Fruit fly (Drosophila melanogaster) whole organism, embryonic: ENCODE results near the gene CG15473.
A peak's percentile ranks its signal among the peaks of the same experiment; 100 is the strongest.

Source experiments
- B-H1 ChIP-seq: fragments of 200-800 bp; sonication (Bioruptor generic); IDR thresholded peaks from 3 replicates; pipeline ENCODE4 v1.3.6; 2022; ENCODE audit warnings: missing biosample characterization, missing genetic modification characterization
- B-H2 ChIP-seq: fragments of 200-800 bp; sonication (Bioruptor generic); optimal IDR thresholded peaks from 2 replicates; lab custom pipeline; 2018; ENCODE audit warnings: missing biosample characterization, mild to moderate bottlenecking, missing genetic modification characterization
- CG12659 ChIP-seq: fragments of 200-800 bp; sonication (Bioruptor generic); optimal IDR thresholded peaks from 3 replicates; lab custom pipeline; 2017; ENCODE audit warnings: mild to moderate bottlenecking, missing biosample characterization, missing genetic modification reagents, missing genetic modification characterization
- CG13424 ChIP-seq: fragments of 200-800 bp; sonication (Bioruptor generic); optimal IDR thresholded peaks from 2 replicates; lab custom pipeline; 2019; ENCODE audit warnings: missing biosample characterization, mild to moderate bottlenecking, missing genetic modification characterization, moderate library complexity
- CG15514 ChIP-seq: fragments of 200-800 bp; sonication (Bioruptor generic); optimal IDR thresholded peaks from 3 replicates; lab custom pipeline; 2017; ENCODE audit warnings: missing biosample characterization, missing genetic modification characterization, mild to moderate bottlenecking, moderate library complexity, missing genetic modification reagents
- CG1602 ChIP-seq: fragments of 200-800 bp; sonication (Bioruptor generic); optimal IDR thresholded peaks from 3 replicates; lab custom pipeline; 2016; ENCODE audit warnings: missing biosample characterization, missing genetic modification characterization
- CG16813 ChIP-seq: fragments of 200-800 bp; sonication (Bioruptor generic); IDR thresholded peaks from 3 replicates; pipeline ENCODE4 v1.3.6; 2022; ENCODE audit warnings: missing biosample characterization, missing genetic modification characterization; ENCODE audit not compliant: partially characterized antibody
- CG17568 ChIP-seq: fragments of 200-800 bp; sonication (Bioruptor generic); optimal IDR thresholded peaks from 2 replicates; lab custom pipeline; 2018; ENCODE audit warnings: missing biosample characterization, mild to moderate bottlenecking, missing genetic modification characterization, moderate library complexity
- CG30403 ChIP-seq: fragments of 200-800 bp; sonication (Bioruptor generic); optimal IDR thresholded peaks from 3 replicates; lab custom pipeline; 2016; ENCODE audit warnings: missing biosample characterization, missing genetic modification characterization
- CG3407 ChIP-seq: fragments of 200-800 bp; sonication (Bioruptor generic); optimal IDR thresholded peaks from 2 replicates; lab custom pipeline; 2018; ENCODE audit warnings: missing biosample characterization, mild to moderate bottlenecking, missing genetic modification characterization
- CG3847 ChIP-seq: fragments of 200-800 bp; sonication (Bioruptor generic); IDR thresholded peaks from 2 replicates; pipeline ENCODE4 v1.3.6; 2022; ENCODE audit warnings: missing biosample characterization, missing genetic modification characterization
- CG5180 ChIP-seq: fragments of 200-800 bp; sonication (Bioruptor generic); optimal IDR thresholded peaks from 3 replicates; lab custom pipeline; 2017; ENCODE audit warnings: missing biosample characterization, missing genetic modification characterization, mild to moderate bottlenecking, moderate library complexity, missing genetic modification reagents
- CG5953 ChIP-seq: fragments of 200-800 bp; sonication (Bioruptor generic); IDR thresholded peaks from 2 replicates; pipeline ENCODE4 v1.3.6; 2022; ENCODE audit warnings: missing biosample characterization, missing genetic modification characterization
- CG6272 ChIP-seq: fragments of 200-800 bp; sonication (Bioruptor generic); IDR thresholded peaks from 2 replicates; pipeline ENCODE4 v1.3.6; 2022; ENCODE audit warnings: missing biosample characterization, missing genetic modification characterization
- CG8359 ChIP-seq: fragments of 200-800 bp; sonication (Bioruptor generic); optimal IDR thresholded peaks from 2 replicates; lab custom pipeline; 2017; ENCODE audit warnings: missing biosample characterization, mild to moderate bottlenecking, missing genetic modification characterization, borderline replicate concordance
- Dad ChIP-seq: fragments of 200-800 bp; sonication (Bioruptor generic); optimal IDR thresholded peaks from 3 replicates; lab custom pipeline; 2016; ENCODE audit warnings: missing biosample characterization, missing genetic modification characterization
- Fer3 ChIP-seq: fragments of 200-800 bp; sonication (Bioruptor generic); optimal IDR thresholded peaks from 2 replicates; lab custom pipeline; 2018; ENCODE audit warnings: missing biosample characterization, mild to moderate bottlenecking, missing genetic modification characterization, moderate library complexity
- Hmr ChIP-seq: fragments of 200-800 bp; sonication (Bioruptor generic); optimal IDR thresholded peaks from 3 replicates; lab custom pipeline; 2017; ENCODE audit warnings: mild to moderate bottlenecking, missing biosample characterization, missing genetic modification reagents, missing genetic modification characterization
- Kr ChIP-seq: fragments of 200-800 bp; sonication (Bioruptor generic); optimal IDR thresholded peaks from 2 replicates; lab custom pipeline; 2017; ENCODE audit warnings: missing biosample characterization, mild to moderate bottlenecking, missing genetic modification characterization
- Max ChIP-seq: fragments of 200-800 bp; sonication (Bioruptor generic); optimal IDR thresholded peaks from 2 replicates; lab custom pipeline; 2016; ENCODE audit warnings: missing biosample characterization, mild to moderate bottlenecking, missing genetic modification characterization
- Myb ChIP-seq: fragments of 200-800 bp; sonication (Bioruptor generic); optimal IDR thresholded peaks from 2 replicates; lab custom pipeline; 2016; ENCODE audit warnings: missing biosample characterization, missing genetic modification characterization
- NFAT ChIP-seq: fragments of 200-800 bp; sonication (Bioruptor generic); IDR thresholded peaks from 2 replicates; pipeline ENCODE4 v1.3.6; 2022; ENCODE audit warnings: missing biosample characterization, missing genetic modification characterization
- Nf-YA ChIP-seq: fragments of 200-800 bp; sonication (Bioruptor generic); IDR thresholded peaks from 2 replicates; pipeline ENCODE4 v1.3.6; 2022; ENCODE audit warnings: missing biosample characterization, missing genetic modification characterization
- Nf-YB ChIP-seq: fragments of 200-800 bp; sonication (Bioruptor generic); optimal IDR thresholded peaks from 3 replicates; lab custom pipeline; 2019; ENCODE audit warnings: missing biosample characterization, mild to moderate bottlenecking, missing genetic modification characterization, moderate library complexity
- Ptx1 ChIP-seq: fragments of 200-800 bp; sonication (Bioruptor generic); IDR thresholded peaks from 2 replicates; pipeline ENCODE4 v1.3.6; 2022; ENCODE audit warnings: missing biosample characterization, missing genetic modification characterization
- Xrp1 ChIP-seq: fragments of 200-800 bp; sonication (Bioruptor generic); IDR thresholded peaks from 2 replicates; pipeline ENCODE4 v1.3.6; 2022; ENCODE audit warnings: missing biosample characterization, missing genetic modification characterization
- ato ChIP-seq: fragments of 200-800 bp; sonication (Bioruptor generic); IDR thresholded peaks from 2 replicates; pipeline ENCODE4 v1.3.6; 2022; ENCODE audit warnings: missing biosample characterization, missing genetic modification characterization; ENCODE audit not compliant: partially characterized antibody
- cato ChIP-seq: fragments of 200-800 bp; sonication (Bioruptor generic); optimal IDR thresholded peaks from 2 replicates; lab custom pipeline; 2016; ENCODE audit warnings: missing biosample characterization, missing genetic modification characterization, borderline replicate concordance
- cg ChIP-seq: fragments of 200-800 bp; sonication (Bioruptor generic); optimal IDR thresholded peaks from 3 replicates; lab custom pipeline; 2019; ENCODE audit warnings: missing biosample characterization, mild to moderate bottlenecking, missing genetic modification characterization, moderate library complexity
- emc ChIP-seq: fragments of 200-800 bp; sonication (Bioruptor generic); optimal IDR thresholded peaks from 2 replicates; lab custom pipeline; 2016; ENCODE audit warnings: missing biosample characterization, missing genetic modification characterization
- ems ChIP-seq: fragments of 200-800 bp; sonication (Bioruptor generic); optimal IDR thresholded peaks from 3 replicates; lab custom pipeline; 2016; ENCODE audit warnings: missing biosample characterization, missing genetic modification characterization
- esg ChIP-seq: fragments of 200-800 bp; sonication (Bioruptor generic); conservative IDR thresholded peaks from 2 replicates; pipeline ENCODE4 v1.3.6; 2022; ENCODE audit warnings: missing biosample characterization, missing genetic modification characterization
- exex ChIP-seq: fragments of 200-800 bp; sonication (Bioruptor generic); optimal IDR thresholded peaks from 4 replicates; lab custom pipeline; 2018; ENCODE audit warnings: missing biosample characterization, mild to moderate bottlenecking, missing genetic modification characterization, moderate library complexity
- fd3F ChIP-seq: fragments of 200-800 bp; sonication (Bioruptor generic); optimal IDR thresholded peaks from 2 replicates; lab custom pipeline; 2018; ENCODE audit warnings: missing biosample characterization, mild to moderate bottlenecking, missing genetic modification characterization, moderate library complexity
- gce ChIP-seq: fragments of 200-800 bp; sonication (Bioruptor generic); IDR thresholded peaks from 3 replicates; pipeline ENCODE4 v1.3.6; 2022; ENCODE audit warnings: missing biosample characterization, missing genetic modification characterization
- hb ChIP-seq: fragments of 200-800 bp; sonication (Bioruptor generic); IDR thresholded peaks from 3 replicates; pipeline ENCODE4 v1.3.6; 2022; ENCODE audit warnings: missing biosample characterization, missing genetic modification characterization; ENCODE audit not compliant: partially characterized antibody
- ind ChIP-seq: fragments of 200-800 bp; sonication (Bioruptor generic); optimal IDR thresholded peaks from 3 replicates; lab custom pipeline; 2016; ENCODE audit warnings: missing biosample characterization, missing genetic modification characterization
- insv ChIP-seq, 2 experiments: fragments of 200-800 bp; sonication (Bioruptor generic); optimal IDR thresholded peaks; 3 replicates each; lab custom pipeline; 2016 to 2018; ENCODE audit warnings: missing biosample characterization in 2 of 2, missing genetic modification characterization in 2 of 2
- lilli ChIP-seq: fragments of 200-800 bp; sonication (Bioruptor generic); optimal IDR thresholded peaks from 3 replicates; lab custom pipeline; 2016; ENCODE audit warnings: missing biosample characterization, missing genetic modification characterization
- org-1 ChIP-seq: fragments of 200-800 bp; sonication (Bioruptor generic); optimal IDR thresholded peaks from 2 replicates; lab custom pipeline; 2017; ENCODE audit warnings: missing biosample characterization, missing genetic modification characterization
- peb ChIP-seq: fragments of 200-800 bp; sonication (Bioruptor generic); IDR thresholded peaks from 2 replicates; pipeline ENCODE4 v1.3.6; 2022; ENCODE audit warnings: missing biosample characterization, missing genetic modification characterization
- pho ChIP-seq: fragments of 200-800 bp; sonication (Bioruptor generic); optimal IDR thresholded peaks from 2 replicates; lab custom pipeline; 2016; ENCODE audit warnings: missing biosample characterization, missing genetic modification characterization
- ro ChIP-seq: fragments of 200-800 bp; sonication (Bioruptor generic); IDR thresholded peaks from 2 replicates; pipeline ENCODE4 v1.3.6; 2022; ENCODE audit warnings: missing biosample characterization, missing genetic modification characterization
- row ChIP-seq: fragments of 200-800 bp; sonication (Bioruptor generic); IDR thresholded peaks from 3 replicates; pipeline ENCODE4 v1.3.6; 2022; ENCODE audit warnings: missing biosample characterization, missing genetic modification characterization
- sens ChIP-seq: fragments of 200-800 bp; sonication (Bioruptor generic); peaks from one replicate; lab custom pipeline; 2016; ENCODE audit warnings: missing biosample characterization, missing genetic modification characterization
- seq ChIP-seq: fragments of 200-800 bp; sonication (Bioruptor generic); IDR thresholded peaks from 2 replicates; pipeline ENCODE4 v1.3.6; 2022; ENCODE audit warnings: missing biosample characterization, missing genetic modification characterization
- stc ChIP-seq: fragments of 200-800 bp; sonication (Bioruptor generic); IDR thresholded peaks from 2 replicates; pipeline ENCODE4 v1.3.6; 2022; ENCODE audit warnings: missing biosample characterization, missing genetic modification characterization
- trem ChIP-seq: fragments of 200-800 bp; optimal IDR thresholded peaks from 3 replicates; lab custom pipeline; 2019; ENCODE audit warnings: missing biosample characterization, mild to moderate bottlenecking, missing genetic modification characterization, moderate library complexity
- vnd ChIP-seq: fragments of 200-800 bp; sonication (Bioruptor generic); IDR thresholded peaks from 3 replicates; pipeline ENCODE4 v1.3.6; 2022; ENCODE audit warnings: missing biosample characterization, missing genetic modification characterization; ENCODE audit not compliant: partially characterized antibody

The CG15473 gene

DNA sequence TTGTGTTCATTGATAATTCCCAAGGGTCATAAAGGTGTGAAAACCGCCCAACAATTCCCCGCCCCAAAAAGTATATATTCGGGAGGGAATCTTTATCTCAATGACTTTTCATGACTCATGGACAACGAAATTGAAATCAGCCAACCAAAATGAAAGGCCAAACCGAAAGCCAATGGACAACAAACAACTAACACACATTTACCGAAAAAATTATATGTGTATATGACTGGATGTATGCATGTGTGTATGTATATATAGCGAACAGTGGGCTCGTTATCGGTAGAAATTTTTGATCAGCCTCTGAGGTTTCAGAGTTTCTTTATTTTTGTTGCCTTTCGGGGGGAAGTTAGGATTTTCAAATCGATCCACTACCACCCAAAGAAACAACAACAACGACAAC is 35.4 kb downstream of the CG15473 start (continued):
- TF ChIP-seq Nf-YB (GFP tag; lab: Kevin White, UChicago) (peak; percentile 91), CG16813 (GFP tag; lab: Robert Waterston, UW) (no peak), ems (GFP tag; lab: Kevin White, UChicago) (no peak), Kr (GFP tag; lab: Kevin White, UChicago) (no peak), exex (tag; lab: Kevin White, UChicago) (peak; percentile 37), esg (GFP tag; lab: Robert Waterston, UW) (no peak), cg (GFP tag; lab: Kevin White, UChicago) (peak; percentile 54), CG17568 (GFP tag; lab: Kevin White, UChicago) (no peak), CG12659 (GFP tag; lab: Kevin White, UChicago) (no peak), lilli (no peak), peb (GFP tag; lab: Robert Waterston, UW) (no peak), Dad (GFP tag; lab: Kevin White, UChicago) (no peak), CG5953 (GFP tag; lab: Robert Waterston, UW) (no peak), Myb (GFP tag; lab: Kevin White, UChicago) (no peak), cato (GFP tag; lab: Kevin White, UChicago) (no peak), insv (GFP tag; optimal IDR thresholded peaks at IDR 0.05; lab: Kevin White, UChicago) (no peak), emc (no peak), CG1602 (no peak)

DNA sequence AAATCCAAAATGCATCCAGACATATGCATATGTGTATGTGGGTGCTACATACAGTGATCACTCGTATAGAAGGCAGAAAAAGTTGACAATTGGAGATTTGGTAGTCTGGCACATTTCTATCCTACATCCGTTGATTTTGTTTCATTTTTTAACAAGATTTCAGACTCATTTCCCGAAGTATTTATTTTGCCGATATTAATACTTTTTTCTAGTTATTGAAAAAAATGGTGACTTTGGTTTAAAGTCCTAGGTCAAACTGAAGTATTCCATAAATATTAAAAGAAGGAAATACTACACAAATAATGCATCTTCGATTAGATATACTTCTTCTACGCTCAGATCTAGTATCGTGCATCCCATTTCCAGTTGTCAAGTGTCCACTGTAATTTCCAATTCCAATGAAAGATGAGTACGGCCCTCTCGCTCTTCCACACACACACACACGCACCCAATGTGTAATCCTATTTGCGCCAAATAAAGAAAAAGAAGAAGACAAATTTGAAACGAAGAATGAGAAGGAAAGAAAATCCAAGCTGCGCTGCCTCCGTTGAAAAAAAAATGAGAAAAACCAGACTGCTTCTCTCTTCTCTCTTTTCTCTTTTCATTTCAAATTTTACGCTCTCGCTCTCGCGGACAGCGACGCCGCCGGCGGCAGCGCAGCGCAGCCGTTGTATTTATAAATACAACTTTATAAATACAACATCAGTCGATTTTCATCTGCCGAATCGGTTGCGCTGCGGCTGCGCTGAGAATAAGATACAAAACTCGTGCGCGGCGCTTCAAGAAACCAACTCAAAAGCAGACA is 37.2 kb downstream of the CG15473 start, which contains the start of gene peb:
Gene peb (plus strand): TSS at position 700 of the 805 bp plus-strand sequence.
- TF ChIP-seq trem (tag; lab: Kevin White, UChicago): no peak
- peak; percentile 7; the same call in 1 of the 2 replicates for TF ChIP-seq seq (GFP tag; lab: Robert Waterston, UW)
- TF ChIP-seq Hmr (GFP tag; lab: Kevin White, UChicago): no peak
- no peak for TF ChIP-seq pho
- TF ChIP-seq CG15514 (GFP tag; lab: Kevin White, UChicago): no peak
- TF ChIP-seq Ptx1 (GFP tag; lab: Robert Waterston, UW): peak; percentile 61
- TF ChIP-seq stc: no peak
- TF ChIP-seq ato (GFP tag; lab: Robert Waterston, UW): no peak
- TF ChIP-seq org-1 (GFP tag; lab: Kevin White, UChicago): peak; percentile 37
- TF ChIP-seq CG17568 (GFP tag; lab: Kevin White, UChicago): no peak
- TF ChIP-seq ind (GFP tag; lab: Kevin White, UChicago): peak; percentile 16
- peak; percentile 71 for TF ChIP-seq row (GFP tag; lab: Robert Waterston, UW)
- TF ChIP-seq gce (GFP tag; lab: Robert Waterston, UW): peak; percentile 13; the same call in 1 of the 3 replicates
- TF ChIP-seq vnd: no peak
- TF ChIP-seq hb (GFP tag; lab: Robert Waterston, UW): no peak
- TF ChIP-seq CG3847 (GFP tag; lab: Robert Waterston, UW): no peak
- no peak for TF ChIP-seq CG3407 (GFP tag; lab: Kevin White, UChicago)
- no peak for TF ChIP-seq CG8359 (GFP tag; lab: Kevin White, UChicago)
- TF ChIP-seq CG6272: no peak
- TF ChIP-seq Nf-YA (GFP tag; lab: Robert Waterston, UW): no peak
- peak; percentile 49 for TF ChIP-seq CG13424 (tag; lab: Kevin White, UChicago)
- no peak for TF ChIP-seq ro
- TF ChIP-seq NFAT: no peak
- TF ChIP-seq fd3F (GFP tag; lab: Kevin White, UChicago): no peak
- peak; percentile 81 for TF ChIP-seq Xrp1
- peak; percentile 37 for TF ChIP-seq Max (GFP tag; lab: Kevin White, UChicago)
- peak; percentile 98 for TF ChIP-seq sens (GFP tag; lab: Kevin White, UChicago)
- no peak for TF ChIP-seq CG5180 (GFP tag; lab: Kevin White, UChicago)
- peak; percentile 62 for TF ChIP-seq CG30403 (GFP tag; lab: Kevin White, UChicago)
- peak; percentile 34; the same call in 2 of the 3 replicates for TF ChIP-seq B-H1 (GFP tag; lab: Robert Waterston, UW)
- TF ChIP-seq B-H2 (GFP tag; lab: Kevin White, UChicago): no peak
- TF ChIP-seq Fer3 (tag; lab: Kevin White, UChicago): no peak
